Worm (Caenorhabditis elegans) whole organism, late embryonic: ENCODE data around the gene clec-70.

Experiments used
- C38D4.7 ChIP-seq: fragments of 200-800 bp; sonication (Bioruptor generic); optimal IDR thresholded peaks from 2 replicates; lab custom pipeline; 2018; ENCODE audit warnings: mild to moderate bottlenecking, missing genetic modification characterization, moderate library complexity, missing compliant biosample characterization
- ama-1 ChIP-seq: fragments of 150-350 bp; optimal IDR thresholded peaks from 2 replicates; lab custom pipeline; 2014
- fkh-10 ChIP-seq: fragments of 150-350 bp; optimal IDR thresholded peaks from 2 replicates; lab custom pipeline; 2014; ENCODE audit warnings: missing biosample characterization, missing genetic modification reagents, missing genetic modification characterization
- gmeb-2 ChIP-seq: sonication (generic microtip); optimal IDR thresholded peaks from 2 replicates; lab custom pipeline; 2016; ENCODE audit warnings: missing genetic modification characterization, inconsistent platforms, missing compliant biosample characterization
- hlh-15 ChIP-seq: sonication (generic microtip); optimal IDR thresholded peaks from 2 replicates; lab custom pipeline; 2016; ENCODE audit warnings: missing genetic modification characterization, missing compliant biosample characterization
- pqm-1 ChIP-seq: sonication (generic microtip); optimal IDR thresholded peaks from 2 replicates; lab custom pipeline; 2016; ENCODE audit warnings: missing genetic modification characterization, missing compliant biosample characterization
- sox-4 ChIP-seq: sonication (generic microtip); optimal IDR thresholded peaks from 2 replicates; lab custom pipeline; 2017; ENCODE audit warnings: mild to moderate bottlenecking, missing genetic modification characterization, inconsistent platforms, missing compliant biosample characterization
- unc-42 ChIP-seq: sonication (generic microtip); optimal IDR thresholded peaks from 2 replicates; lab custom pipeline; 2016; ENCODE audit warnings: missing genotype, missing genetic modification characterization, missing compliant biosample characterization

ce11 chrIV:3915296-3915695 is 17.2 kb upstream of the clec-70 start, which contains the start of gene srz-20:
- TF ChIP-seq pqm-1 = no peak
- TF ChIP-seq unc-42 (tag; lab: Kevin White, UChicago) = no peak
- no peak for TF ChIP-seq sox-4 (tag; lab: Kevin White, UChicago)
- no peak for TF ChIP-seq gmeb-2 (tag; lab: Kevin White, UChicago)
- no peak for TF ChIP-seq hlh-15 (tag; lab: Kevin White, UChicago)
- TF ChIP-seq ama-1 (lab: Kevin White, UChicago) = no peak
- TF ChIP-seq C38D4.7 = no peak
- TF ChIP-seq fkh-10 (GFP tag; lab: Kevin White, UChicago) = no peak
